Worm (Caenorhabditis elegans) whole organism, L3 larva: Measurements from ENCODE around the gene pcrg-1.

Experiments used
- aly-2 ChIP-seq: fragments of 150-350 bp; optimal IDR thresholded peaks from 2 replicates; lab custom pipeline; 2014; ENCODE audit warnings: missing biosample characterization, missing genetic modification characterization
- elt-3 ChIP-seq, 3 experiments: fragments of 150-350 bp in 1 of 3; sonication (generic microtip) in 2 of 3; optimal IDR thresholded peaks; 2 replicates in 2 of 3; 4 replicates in 1 of 3; lab custom pipeline; 2014 to 2017; ENCODE audit warnings: missing biosample characterization in 3 of 3, missing genetic modification characterization in 3 of 3
- nhr-77 ChIP-seq: fragments of 150-350 bp; optimal IDR thresholded peaks from 2 replicates; lab custom pipeline; 2014; ENCODE audit warnings: missing biosample characterization, missing genetic modification characterization
- ztf-4 ChIP-seq: fragments of 150-350 bp; optimal IDR thresholded peaks from 2 replicates; lab custom pipeline; 2014; ENCODE audit warnings: missing biosample characterization, missing genetic modification characterization

ce11 chrII:7230684-7231083 is 30.3 kb downstream of the pcrg-1 start:
- TF ChIP-seq aly-2 (tag; lab: Kevin White, UChicago) (no peak), nhr-77 (tag; lab: Kevin White, UChicago) (no peak), ztf-4 (no peak), elt-3 (tag; optimal IDR thresholded peaks at IDR 0.05; lab: Kevin White, UChicago) (no peak)
